ENCODE assay signal across 2 fruit fly cellular contexts in genomic region chr3R:21415016-21415638, dm6.
TF ChIP-seq lines count a peak whose summit lies in the region.

No protein-coding gene starts in this region.

- no peak for TF ChIP-seq CTCF in whole organism, embryonic (GFP tag; optimal IDR thresholded peaks at IDR 0.05; lab: Kevin White, UChicago)

TF ChIP-seq in whole organism, embryonic, 481 proteins besides CTCF, POLR2A, EP300 and RAD21:
- TF ChIP-seq CG14965 (GFP tag; optimal IDR thresholded peaks at IDR 0.05; lab: Kevin White, UChicago; ENCODE audit: borderline replicate concordance) (no peak), abd-A (tag; optimal IDR thresholded peaks at IDR 0.05; lab: Kevin White, UChicago) (peak; percentile 87), gsb-n (tag; optimal IDR thresholded peaks at IDR 0.05; lab: Kevin White, UChicago) (peak; percentile 22), CG9215 (GFP tag; IDR thresholded peaks at IDR 0.05; lab: Robert Waterston, UW) (no peak), nmo (GFP tag; optimal IDR thresholded peaks at IDR 0.05; lab: Kevin White, UChicago) (no peak), grn (GFP tag; optimal IDR thresholded peaks at IDR 0.05; lab: Kevin White, UChicago) (peak; percentile 61), Meics (GFP tag; optimal IDR thresholded peaks at IDR 0.05; lab: Kevin White, UChicago) (no peak), Blimp-1 (GFP tag; optimal IDR thresholded peaks at IDR 0.05; lab: Kevin White, UChicago) (peak; percentile 40), Nf-YB (GFP tag; optimal IDR thresholded peaks at IDR 0.05; lab: Kevin White, UChicago) (peak; percentile 56), Drgx (GFP tag; IDR thresholded peaks at IDR 0.05; lab: Robert Waterston, UW) (no peak), z (GFP tag; IDR thresholded peaks at IDR 0.05; lab: Robert Waterston, UW) (no peak), Abd-B (GFP tag; optimal IDR thresholded peaks at IDR 0.05; lab: Kevin White, UChicago) (no peak), Awh (GFP tag; IDR thresholded peaks at IDR 0.05; lab: Robert Waterston, UW) (peak; percentile 82; the same call in 1 of the 2 replicates), Atf3 (GFP tag; optimal IDR thresholded peaks at IDR 0.05; lab: Kevin White, UChicago) (no peak), ERR (GFP tag; optimal IDR thresholded peaks at IDR 0.05; lab: Kevin White, UChicago) (no peak), sd (tag; optimal IDR thresholded peaks at IDR 0.05; lab: Kevin White, UChicago) (peak; percentile 18), oc (tag; optimal IDR thresholded peaks at IDR 0.05; lab: Kevin White, UChicago) (peak; percentile 84), Poxn (GFP tag; IDR thresholded peaks at IDR 0.05; lab: Robert Waterston, UW) (no peak), CG13894 (tag; optimal IDR thresholded peaks at IDR 0.05; lab: Kevin White, UChicago) (peak; percentile 68), salm (tag; optimal IDR thresholded peaks at IDR 0.05; lab: Kevin White, UChicago) (no peak), CG17912 (GFP tag; optimal IDR thresholded peaks at IDR 0.05; lab: Kevin White, UChicago) (no peak), NFAT (GFP tag; IDR thresholded peaks at IDR 0.05; lab: Robert Waterston, UW) (no peak), CG17829 (tag; optimal IDR thresholded peaks at IDR 0.05; lab: Kevin White, UChicago) (no peak), kni (GFP tag; optimal IDR thresholded peaks at IDR 0.05; lab: Kevin White, UChicago) (peak; percentile 57)

TF ChIP-seq in whole organism, prepupa, 60 proteins besides CTCF, POLR2A, EP300 and RAD21:
- TF ChIP-seq Blimp-1 (GFP tag; optimal IDR thresholded peaks at IDR 0.05; lab: Kevin White, UChicago), result peak; percentile 17
- TF ChIP-seq ss (GFP tag; optimal IDR thresholded peaks at IDR 0.05; lab: Kevin White, UChicago), result no peak

Comparison
In these comparisons a context has a peak if more than half of its experiments do, and no peak if none do; other contexts are left out.
1. Of the 7 proteins assayed by ChIP-seq in both whole organism, embryonic and whole organism, prepupa: peak only in whole organism, embryonic: none; only in whole organism, prepupa: none; in both: Blimp-1; in neither: 6.